Worm (Caenorhabditis elegans) whole organism, dauer: ENCODE data around the gene F54D5.9.

ENCODE experiments used
- unc-62 ChIP-seq: sonication (generic microtip); optimal IDR thresholded peaks from 2 replicates; lab custom pipeline; 2017; ENCODE audit warnings: missing biosample characterization, missing genetic modification reagents, missing genetic modification characterization

F54D5.9 gene

DNA sequence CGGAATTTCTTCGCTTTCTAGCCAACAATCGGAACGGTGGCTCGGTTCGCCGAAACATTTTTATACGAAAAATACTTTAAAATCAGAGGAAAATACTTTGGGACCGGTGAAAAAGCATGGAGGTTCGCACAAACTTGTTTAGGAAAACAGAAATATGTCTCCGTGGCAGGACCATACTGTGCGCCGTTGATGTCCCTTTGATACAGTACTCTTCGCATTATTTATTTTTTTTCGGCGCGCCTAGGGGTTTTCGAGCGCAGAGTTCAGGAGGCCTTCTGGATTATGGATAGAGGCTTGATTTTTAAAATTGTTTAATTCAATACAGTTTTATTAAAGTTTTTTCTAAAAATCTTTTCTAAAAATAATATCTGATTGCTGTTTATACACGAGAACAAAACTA lies at the start of gene F54D5.9:
TSS of gene F54D5.9 (minus strand) at position 115 of the 400 bp plus-strand sequence.
- no peak for TF ChIP-seq unc-62 (GFP tag; lab: Kevin White, UChicago)

DNA sequence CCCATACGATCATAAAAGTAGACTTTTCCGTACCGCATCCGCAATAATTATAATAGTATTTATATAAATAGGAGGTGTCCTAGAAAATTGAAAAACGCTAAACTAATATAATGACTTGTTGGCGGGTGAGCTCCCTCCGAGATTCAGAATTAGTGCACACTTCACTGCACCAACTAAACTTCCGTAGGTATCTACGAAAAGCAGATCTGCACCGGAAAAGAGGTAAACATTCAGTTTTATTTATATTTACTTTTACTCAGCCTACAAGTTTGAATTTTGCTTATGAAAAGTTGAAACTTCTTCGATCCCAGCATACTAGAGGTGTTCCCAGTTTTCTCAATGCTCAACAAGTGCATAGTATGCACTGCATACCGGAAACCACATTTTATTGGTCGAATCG lies 47.4 kb upstream of the F54D5.9 start, which contains the start of gene F07A11.1:
TSS of gene F07A11.1 (minus strand) at position 101 of the 400 bp plus-strand sequence.
- no peak for TF ChIP-seq unc-62 (GFP tag; lab: Kevin White, UChicago)

DNA sequence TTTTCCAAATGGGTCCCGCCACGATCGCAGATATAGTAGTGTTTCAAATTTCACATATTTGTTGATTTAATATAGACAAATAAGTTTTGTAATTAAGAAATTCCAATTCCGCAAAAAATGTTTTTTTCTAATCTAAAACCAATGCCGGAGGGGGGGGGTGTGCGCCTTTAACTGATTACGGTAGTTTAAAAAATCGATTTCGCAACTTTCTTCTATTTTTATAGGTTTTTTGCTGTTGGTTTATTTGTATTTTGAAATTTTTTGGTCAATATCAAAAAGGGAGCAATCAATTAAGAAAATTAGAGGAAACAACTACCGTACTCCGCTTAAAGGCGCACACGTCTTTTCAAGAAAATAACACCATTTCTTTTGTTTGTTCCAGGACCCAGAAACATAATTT lies 46.9 kb upstream of the F54D5.9 start:
- no peak for TF ChIP-seq unc-62 (GFP tag; lab: Kevin White, UChicago)

DNA sequence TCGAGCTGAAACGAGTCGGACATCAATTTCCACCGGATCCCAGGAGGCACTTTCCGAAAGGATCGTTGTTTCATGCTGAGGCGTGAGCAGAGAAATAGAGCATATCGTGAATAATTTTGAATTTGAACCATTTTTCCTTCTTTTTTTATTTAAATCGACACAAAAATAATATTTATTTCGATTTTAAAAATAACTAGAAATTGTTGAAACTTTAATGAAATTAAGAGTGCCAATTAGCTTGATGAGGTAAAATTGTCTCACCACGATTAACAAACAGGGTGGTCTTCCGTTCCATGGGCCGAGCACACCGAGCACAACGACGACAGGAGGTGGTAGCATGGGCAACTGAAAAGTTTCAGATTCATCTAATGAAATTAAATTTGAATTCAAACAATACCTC lies 43.7 kb upstream of the F54D5.9 start:
- TF ChIP-seq unc-62 (GFP tag; lab: Kevin White, UChicago) = no peak

DNA sequence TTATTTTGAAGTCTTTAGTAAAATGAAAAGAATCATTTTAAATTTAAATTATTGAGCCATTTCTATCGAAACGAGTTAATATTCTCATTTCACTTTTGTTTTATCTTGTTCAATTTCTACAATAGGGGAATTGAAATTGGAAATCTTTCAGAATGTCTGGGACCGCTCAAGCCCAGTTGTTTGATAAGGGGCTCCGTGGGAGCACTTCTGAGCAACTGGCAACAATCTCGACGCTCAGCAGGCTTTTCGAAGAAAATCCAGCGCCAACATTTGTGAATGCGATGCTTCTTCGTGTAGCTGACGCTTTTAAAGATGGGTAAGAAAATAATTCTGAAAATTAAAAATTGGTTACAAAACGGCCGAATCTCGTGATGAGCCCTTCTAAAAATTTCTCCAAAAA lies 38.1 kb upstream of the F54D5.9 start, which contains the start of gene ints-7:
TSS of gene ints-7 (plus strand) at position 152 of the 400 bp plus-strand sequence.
- TF ChIP-seq unc-62 (GFP tag; lab: Kevin White, UChicago) = no peak

DNA sequence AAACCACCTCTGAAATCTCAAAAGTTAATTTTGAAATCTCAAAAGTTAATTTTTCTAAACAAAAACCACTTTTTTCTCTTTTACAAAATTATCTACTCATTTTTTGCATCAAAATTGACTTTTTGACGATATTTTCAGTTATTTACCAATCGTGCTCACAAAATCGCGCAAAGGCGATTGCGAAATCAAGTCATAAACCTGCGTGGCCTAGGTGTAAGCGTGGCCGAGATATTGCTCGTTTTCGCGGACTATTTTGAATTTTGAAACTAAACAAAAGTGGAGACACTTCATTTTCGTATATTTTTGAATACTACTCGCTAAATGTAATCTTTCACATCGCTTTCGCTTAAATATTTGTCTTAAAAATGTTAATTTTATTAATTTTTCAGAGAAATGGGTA lies 33.7 kb upstream of the F54D5.9 start, which contains the start of gene smc-6:
TSS of gene smc-6 (plus strand) at position 390 of the 400 bp plus-strand sequence.
- no peak for TF ChIP-seq unc-62 (GFP tag; lab: Kevin White, UChicago)

DNA sequence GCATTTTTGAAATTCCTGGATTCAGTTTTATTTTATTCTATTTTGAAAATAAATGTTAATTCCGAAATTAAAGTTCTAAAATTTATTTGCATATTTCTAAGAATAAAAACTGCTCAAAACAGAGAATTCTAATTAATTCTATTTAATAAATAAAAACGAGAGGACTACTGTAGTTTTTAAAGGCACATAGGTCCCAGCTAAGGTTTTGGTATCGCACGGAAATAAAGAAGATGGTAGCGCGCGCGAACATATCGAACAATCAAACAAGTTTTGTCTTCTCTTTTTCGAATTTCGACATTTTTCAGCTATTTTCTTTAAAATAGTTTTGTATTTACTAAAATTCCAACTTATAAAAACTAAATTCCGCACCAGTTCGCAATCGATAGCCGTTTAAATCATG lies 33.2 kb upstream of the F54D5.9 start:
- TF ChIP-seq unc-62 (GFP tag; lab: Kevin White, UChicago) = no peak

DNA sequence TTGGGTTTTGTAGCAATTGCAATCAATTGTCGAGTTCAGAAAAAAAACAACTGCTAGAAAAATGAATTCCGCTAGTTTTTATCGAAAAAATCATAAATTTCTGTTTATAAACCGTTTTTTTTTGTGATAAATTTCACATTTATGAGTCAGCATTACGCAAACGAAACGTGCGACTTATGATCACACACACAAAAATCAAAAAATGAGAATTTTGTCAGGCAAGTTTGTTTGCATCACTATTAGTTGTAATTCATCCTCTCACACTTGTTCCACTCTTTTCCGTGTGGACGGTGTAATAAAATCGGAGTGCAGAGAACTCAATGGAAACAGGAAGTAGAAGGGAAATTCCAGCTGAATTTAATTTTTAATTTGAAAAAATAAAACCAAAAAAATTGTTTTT lies 32.8 kb upstream of the F54D5.9 start, which contains the start of gene pcs-1:
TSS of gene pcs-1 (minus strand) at position 344 of the 400 bp plus-strand sequence.
- no peak for TF ChIP-seq unc-62 (GFP tag; lab: Kevin White, UChicago)

DNA sequence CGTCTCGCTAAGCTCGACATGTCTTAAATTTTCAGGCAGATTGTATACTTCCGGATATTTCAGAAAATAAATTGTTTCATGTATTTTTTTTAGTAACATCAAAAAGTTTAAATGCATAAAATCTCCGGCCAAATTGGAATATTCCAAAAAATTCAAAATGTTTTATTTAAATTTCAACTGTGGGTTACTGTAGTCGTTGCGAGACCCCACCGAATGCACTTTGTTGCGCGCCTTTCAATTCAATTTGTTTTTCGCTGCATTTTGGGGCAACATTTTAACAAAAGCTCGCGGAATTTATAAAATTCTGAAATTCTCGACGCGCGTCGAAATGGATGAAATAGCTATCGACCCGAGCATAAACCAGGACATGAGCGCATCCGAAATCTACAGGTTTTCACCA lies 28.3 kb upstream of the F54D5.9 start, which contains the start of gene F54D5.2:
TSS of gene F54D5.2 (plus strand) at position 237 of the 400 bp plus-strand sequence.
- TF ChIP-seq unc-62 (GFP tag; lab: Kevin White, UChicago) = no peak

DNA sequence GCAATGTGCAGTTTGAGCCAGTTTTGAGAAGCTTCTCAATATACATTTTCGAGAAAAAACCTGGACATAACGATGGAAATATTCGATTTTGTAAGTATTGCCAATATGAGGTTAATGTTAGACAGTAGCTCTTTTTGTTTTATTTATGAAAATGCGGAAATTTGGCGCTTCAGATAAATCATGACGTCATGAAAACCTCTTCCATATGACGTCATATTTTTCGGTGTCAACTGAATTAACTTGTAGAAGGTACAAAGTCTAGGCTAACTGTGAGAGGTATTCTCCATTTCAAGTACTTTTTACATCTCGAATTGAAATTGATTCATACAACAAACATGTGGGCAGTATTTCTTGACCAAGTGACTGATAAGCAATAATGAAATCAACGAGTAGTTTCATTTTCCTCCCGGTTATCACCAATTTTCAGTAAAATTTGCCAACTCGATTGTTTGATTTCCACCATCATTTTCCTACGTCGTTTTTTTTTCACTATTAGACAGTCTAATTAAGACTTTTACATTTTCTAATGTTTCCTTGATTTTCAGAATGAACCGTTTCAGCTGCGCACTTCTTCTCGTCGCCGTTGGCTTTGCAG lies 26.7 kb upstream of the F54D5.9 start, which contains the start of gene F54D5.3:
TSS of gene F54D5.3 (plus strand) at position 546 of the 595 bp plus-strand sequence.
- TF ChIP-seq unc-62 (GFP tag; lab: Kevin White, UChicago) = no peak

DNA sequence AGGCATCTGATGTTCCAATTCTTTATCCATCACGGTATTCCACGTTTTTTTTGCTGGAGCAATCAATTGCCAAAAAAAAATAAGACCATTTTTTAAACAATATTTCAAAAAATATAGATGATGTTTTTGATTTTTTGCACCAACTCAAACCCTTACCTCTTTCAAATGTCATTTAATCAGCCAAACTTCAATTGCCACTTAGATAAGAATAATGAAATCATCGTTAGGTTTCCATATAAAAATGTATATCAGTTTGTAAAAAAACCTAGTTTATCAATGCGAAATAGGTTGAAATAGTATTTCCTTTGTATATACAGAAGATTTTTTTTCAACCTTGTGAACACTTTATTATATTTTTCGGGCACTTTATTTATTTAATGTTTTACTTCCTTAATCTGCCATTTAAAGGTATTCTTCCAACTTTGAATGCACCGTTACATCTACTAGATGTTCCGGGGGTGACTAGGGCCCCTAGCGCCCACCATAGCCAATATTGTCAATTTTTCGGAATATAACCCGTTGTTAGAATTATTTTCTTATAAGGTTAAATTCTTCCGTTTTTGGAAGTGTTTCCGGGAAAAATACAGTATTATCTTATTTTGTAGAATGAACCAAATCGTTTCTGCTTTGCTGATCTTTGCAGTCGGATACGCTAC lies 24.7 kb upstream of the F54D5.9 start, which contains the start of the genes F54D5.23 and F54D5.4:
TSS of gene F54D5.23 (minus strand) at position 75 of the 656 bp plus-strand sequence.
TSS of gene F54D5.4 (plus strand) at position 606 of the 656 bp plus-strand sequence.
- TF ChIP-seq unc-62 (GFP tag; lab: Kevin White, UChicago) = no peak

DNA sequence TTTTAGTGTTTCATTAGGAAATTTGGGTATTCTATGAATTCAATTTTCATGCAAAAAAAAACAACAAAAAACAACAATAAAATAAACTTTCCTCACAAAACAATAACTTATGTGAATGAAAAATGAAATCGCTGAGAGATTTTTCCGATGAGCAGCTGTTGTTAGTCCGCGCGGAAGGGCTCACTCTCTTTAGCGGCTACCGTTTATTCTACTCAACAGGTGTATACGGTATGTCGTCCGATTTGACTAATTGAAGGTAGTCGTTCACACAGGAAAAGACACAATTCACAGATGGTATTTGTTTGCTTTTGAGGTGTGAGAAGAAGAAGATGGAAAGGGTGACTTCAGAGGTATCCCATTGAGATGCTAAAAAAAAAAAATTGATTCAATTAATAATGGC lies 24.0 kb upstream of the F54D5.9 start:
- no peak for TF ChIP-seq unc-62 (GFP tag; lab: Kevin White, UChicago)

DNA sequence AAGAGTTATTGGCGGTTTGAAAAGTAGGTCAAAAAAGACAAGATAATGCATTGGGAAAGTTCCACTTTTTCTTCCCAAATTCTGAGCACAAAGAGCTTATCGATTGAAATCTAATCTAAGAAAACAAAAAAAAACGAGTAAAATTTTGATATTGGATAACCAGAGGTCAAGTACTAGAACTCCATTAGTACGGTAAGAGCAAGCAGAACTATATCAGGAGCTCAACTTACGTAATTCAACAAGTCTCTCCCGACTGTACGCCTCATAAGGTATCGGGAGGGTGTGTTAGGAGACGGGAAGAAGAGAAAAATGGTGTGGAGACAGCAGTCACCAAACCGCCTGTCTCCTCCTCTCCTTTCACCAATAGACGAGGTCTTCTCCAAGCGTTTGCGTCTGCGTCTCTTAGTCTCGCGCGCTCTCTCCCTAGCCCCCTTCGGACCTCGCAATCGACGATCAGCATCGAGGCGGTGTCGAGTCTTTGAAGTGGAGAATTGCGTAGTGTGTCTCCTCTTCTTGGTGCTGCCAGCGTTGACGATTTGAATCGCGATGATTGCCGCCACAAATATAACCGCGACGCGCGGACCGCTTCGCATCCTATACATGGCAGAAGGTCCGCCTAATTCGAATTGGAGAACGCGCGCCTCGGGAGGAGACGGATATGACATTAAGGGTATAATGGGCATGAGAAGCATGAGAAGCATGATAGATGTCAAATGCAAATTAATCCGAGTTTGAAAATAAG lies 22.5 kb upstream of the F54D5.9 start, which contains the start of gene F54D5.5:
TSS of gene F54D5.5 (minus strand) at position 51 of the 742 bp plus-strand sequence.
- no peak for TF ChIP-seq unc-62 (GFP tag; lab: Kevin White, UChicago)

DNA sequence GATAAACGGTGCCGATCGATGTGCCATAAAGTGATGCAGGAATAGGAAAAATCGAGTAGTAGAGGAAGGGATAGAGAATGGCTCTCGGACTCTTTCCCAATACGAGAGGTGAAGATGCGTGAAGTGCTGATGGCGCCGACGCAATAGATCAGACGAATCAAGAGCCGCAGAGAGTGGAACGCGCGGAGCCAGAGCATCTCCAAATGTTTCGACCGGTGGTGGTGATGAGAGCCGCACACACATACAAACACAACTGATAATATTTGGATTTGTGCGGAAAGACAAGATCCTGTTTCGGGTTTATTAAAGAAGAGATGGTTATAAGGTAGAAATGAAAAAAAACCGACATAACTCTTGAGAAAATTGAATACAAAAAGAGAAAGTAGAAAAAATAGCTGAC lies 19.5 kb upstream of the F54D5.9 start, which contains the start of gene F54D5.15:
TSS of gene F54D5.15 (minus strand) at position 101 of the 400 bp plus-strand sequence.
- no peak for TF ChIP-seq unc-62 (GFP tag; lab: Kevin White, UChicago)

DNA sequence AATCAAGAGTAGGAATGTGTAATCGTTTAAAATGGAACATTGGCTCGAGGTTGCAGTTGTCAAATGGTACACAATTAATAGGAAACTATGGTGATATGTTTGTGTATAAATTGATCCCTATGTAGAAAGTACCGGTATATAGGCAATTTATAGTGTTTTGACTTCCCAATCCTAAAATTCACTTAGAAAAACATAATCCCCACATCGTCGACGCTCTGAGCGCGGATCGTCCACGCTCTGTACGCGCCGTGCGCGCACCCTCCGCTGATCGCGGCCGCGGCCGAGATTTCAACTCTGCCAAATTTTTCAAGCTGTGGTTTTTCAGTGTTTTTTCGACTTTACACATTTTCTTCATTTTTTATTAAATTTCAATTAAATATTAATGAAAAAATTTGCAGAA lies 11.7 kb upstream of the F54D5.9 start, which contains the start of gene F54D5.17:
TSS of gene F54D5.17 (plus strand) at position 301 of the 400 bp plus-strand sequence.
- TF ChIP-seq unc-62 (GFP tag; lab: Kevin White, UChicago) = no peak
